Worm (Caenorhabditis elegans) whole organism, L2 larva: ENCODE data around the gene ZK6.6.

ENCODE experiments used
- C34F6.9 ChIP-seq: fragments of 150-350 bp; optimal IDR thresholded peaks from 2 replicates; lab custom pipeline; 2014; ENCODE audit warnings: missing biosample characterization, missing genetic modification characterization
- F13H6.1 ChIP-seq: sonication (generic microtip); optimal IDR thresholded peaks from 2 replicates; lab custom pipeline; 2016; ENCODE audit warnings: missing genetic modification characterization, missing compliant biosample characterization
- R02D3.7 ChIP-seq: fragments of 150-350 bp; optimal IDR thresholded peaks from 2 replicates; lab custom pipeline; 2014; ENCODE audit warnings: missing biosample characterization, missing genetic modification characterization
- alr-1 ChIP-seq: fragments of 150-350 bp; optimal IDR thresholded peaks from 2 replicates; lab custom pipeline; 2014; ENCODE audit warnings: missing biosample characterization, missing genetic modification characterization
- aly-2 ChIP-seq: fragments of 150-350 bp; optimal IDR thresholded peaks from 2 replicates; lab custom pipeline; 2014; ENCODE audit warnings: missing biosample characterization, missing genetic modification characterization
- blmp-1 ChIP-seq: sonication (generic microtip); optimal IDR thresholded peaks from 2 replicates; lab custom pipeline; 2017; ENCODE audit warnings: missing genetic modification characterization, mild to moderate bottlenecking, missing compliant biosample characterization, antibody characterized with exemption, moderate library complexity; ENCODE audit not compliant: insufficient read depth
- ceh-16 ChIP-seq: fragments of 150-350 bp; optimal IDR thresholded peaks from 2 replicates; lab custom pipeline; 2014; ENCODE audit warnings: missing biosample characterization, missing genetic modification characterization
- egl-27 ChIP-seq: sonication (generic microtip); optimal IDR thresholded peaks from 3 replicates; lab custom pipeline; 2017; ENCODE audit warnings: missing biosample characterization, missing genetic modification reagents, missing genetic modification characterization
- elt-3 ChIP-seq: sonication (generic microtip); optimal IDR thresholded peaks from 2 replicates; lab custom pipeline; 2017; ENCODE audit warnings: missing biosample characterization, missing genetic modification characterization
- fos-1 ChIP-seq: fragments of 150-350 bp; optimal IDR thresholded peaks from 2 replicates; lab custom pipeline; 2014; ENCODE audit warnings: missing biosample characterization, missing genetic modification characterization
- gmeb-1 ChIP-seq: fragments of 150-350 bp; optimal IDR thresholded peaks from 2 replicates; lab custom pipeline; 2014; ENCODE audit warnings: missing biosample characterization, missing genetic modification characterization
- lin-39 ChIP-seq: fragments of 150-350 bp; optimal IDR thresholded peaks from 2 replicates; lab custom pipeline; 2014; ENCODE audit warnings: missing biosample characterization, missing genetic modification reagents, missing genetic modification characterization
- mab-5 ChIP-seq: fragments of 150-350 bp; optimal IDR thresholded peaks from 2 replicates; lab custom pipeline; 2014; ENCODE audit warnings: missing biosample characterization, missing genetic modification characterization
- mbf-1 ChIP-seq: sonication (generic microtip); optimal IDR thresholded peaks from 2 replicates; lab custom pipeline; 2017; ENCODE audit warnings: missing biosample characterization, missing genetic modification characterization
- mdl-1 ChIP-seq, 2 experiments: fragments of 150-350 bp in 1 of 2; sonication (generic microtip) in 1 of 2; optimal IDR thresholded peaks; 2 replicates each; lab custom pipeline; 2017; ENCODE audit warnings: missing biosample characterization in 2 of 2, missing genetic modification characterization in 2 of 2
- nhr-10 ChIP-seq: sonication (generic microtip); optimal IDR thresholded peaks from 2 replicates; lab custom pipeline; 2017; ENCODE audit warnings: missing biosample characterization, missing genetic modification characterization
- nhr-11 ChIP-seq: fragments of 150-350 bp; optimal IDR thresholded peaks from 2 replicates; lab custom pipeline; 2014; ENCODE audit warnings: missing biosample characterization, missing genetic modification characterization
- nhr-12 ChIP-seq: fragments of 150-350 bp; optimal IDR thresholded peaks from 2 replicates; lab custom pipeline; 2014; ENCODE audit warnings: missing biosample characterization, missing genetic modification characterization
- nhr-129 ChIP-seq: fragments of 150-350 bp; optimal IDR thresholded peaks from 2 replicates; lab custom pipeline; 2014; ENCODE audit warnings: missing biosample characterization, missing genetic modification characterization
- nhr-21 ChIP-seq: fragments of 150-350 bp; optimal IDR thresholded peaks from 2 replicates; lab custom pipeline; 2014; ENCODE audit warnings: missing biosample characterization, missing genetic modification characterization
- nhr-237 ChIP-seq: fragments of 150-350 bp; optimal IDR thresholded peaks from 2 replicates; lab custom pipeline; 2014; ENCODE audit warnings: missing biosample characterization, missing genetic modification characterization
- nhr-25 ChIP-seq: fragments of 150-350 bp; sonication (generic microtip); optimal IDR thresholded peaks from 3 replicates; lab custom pipeline; 2014; ENCODE audit warnings: missing biosample characterization, missing genetic modification characterization
- nhr-6 ChIP-seq: fragments of 150-350 bp; optimal IDR thresholded peaks from 2 replicates; lab custom pipeline; 2014; ENCODE audit warnings: missing biosample characterization, missing genetic modification characterization
- nhr-77 ChIP-seq: fragments of 150-350 bp; optimal IDR thresholded peaks from 2 replicates; lab custom pipeline; 2014; ENCODE audit warnings: missing biosample characterization, missing genetic modification characterization
- skn-1 ChIP-seq: sonication (generic microtip); optimal IDR thresholded peaks from 2 replicates; lab custom pipeline; 2017; ENCODE audit warnings: missing biosample characterization, missing genetic modification characterization
- sma-3 ChIP-seq: sonication (generic microtip); optimal IDR thresholded peaks from 2 replicates; lab custom pipeline; 2016; ENCODE audit warnings: missing genetic modification reagents, missing genetic modification characterization, missing compliant biosample characterization
- sma-9 ChIP-seq, 2 experiments: fragments of 150-350 bp in 1 of 2; sonication (generic microtip) in 1 of 2; optimal IDR thresholded peaks; 2 replicates each; lab custom pipeline; 2014 to 2016; ENCODE audit warnings: missing genetic modification characterization in 2 of 2, mild to moderate bottlenecking in 1 of 2, missing biosample characterization in 1 of 2, missing compliant biosample characterization in 1 of 2, missing genetic modification reagents in 1 of 2, moderate library complexity in 1 of 2
- snpc-4 ChIP-seq: fragments of 150-350 bp; optimal IDR thresholded peaks from 2 replicates; lab custom pipeline; 2014; ENCODE audit warnings: missing biosample characterization, missing genetic modification characterization
- unc-39 ChIP-seq: fragments of 150-350 bp; optimal IDR thresholded peaks from 2 replicates; lab custom pipeline; 2014; ENCODE audit warnings: missing biosample characterization, missing genetic modification characterization
- unc-62 ChIP-seq: fragments of 150-350 bp; optimal IDR thresholded peaks from 2 replicates; lab custom pipeline; 2014; ENCODE audit warnings: missing biosample characterization, missing genetic modification reagents, missing genetic modification characterization
- ztf-4 ChIP-seq: fragments of 150-350 bp; optimal IDR thresholded peaks from 2 replicates; lab custom pipeline; 2014; ENCODE audit warnings: missing biosample characterization, missing genetic modification characterization

The ZK6.6 gene

ce11 chrV:404210-404669, 15.7 kb downstream of the ZK6.6 start, which contains the start of gene nhr-252:
Gene nhr-252 (plus strand): TSS chrV:404619.
- TF ChIP-seq sma-9 (GFP tag; optimal IDR thresholded peaks at IDR 0.05; lab: Kevin White, UChicago) (peak; percentile 35), sma-9 (tag; optimal IDR thresholded peaks at IDR 0.05; lab: Kevin White, UChicago) (no peak), gmeb-1 (tag; lab: Kevin White, UChicago) (no peak), lin-39 (no peak), egl-27 (tag; lab: Kevin White, UChicago) (no peak)

ce11 chrV:412820-413219, 24.3 kb downstream of the ZK6.6 start:
- TF ChIP-seq unc-62 (no peak), nhr-77 (tag; lab: Kevin White, UChicago) (no peak)

ce11 chrV:414630-415029, 26.1 kb downstream of the ZK6.6 start, which contains the start of gene dod-19:
Gene dod-19 (minus strand): TSS chrV:414759.
- peak; percentile 69 for TF ChIP-seq fos-1
- TF ChIP-seq nhr-11: no peak
- TF ChIP-seq sma-9 (GFP tag; optimal IDR thresholded peaks at IDR 0.05; lab: Kevin White, UChicago): peak; percentile 46
- TF ChIP-seq sma-9 (tag; optimal IDR thresholded peaks at IDR 0.05; lab: Kevin White, UChicago): no peak
- no peak for TF ChIP-seq mbf-1 (tag; lab: Kevin White, UChicago)
- TF ChIP-seq nhr-12 (tag; lab: Kevin White, UChicago): no peak
- TF ChIP-seq nhr-6 (tag; lab: Kevin White, UChicago): no peak

- TF ChIP-seq nhr-25 (tag; lab: Kevin White, UChicago) (no peak), fos-1 (peak; percentile 79)
Measured at ce11 chrV:415072-415471, 26.6 kb downstream of the ZK6.6 start.

- TF ChIP-seq nhr-129 (tag; lab: Kevin White, UChicago) (no peak), R02D3.7 (no peak), nhr-237 (no peak), fos-1 (peak; percentile 54), blmp-1 (no peak), aly-2 (tag; lab: Kevin White, UChicago) (no peak), C34F6.9 (tag; lab: Kevin White, UChicago) (no peak), ceh-16 (tag; lab: Kevin White, UChicago) (no peak), nhr-10 (tag; lab: Kevin White, UChicago) (no peak), elt-3 (tag; lab: Kevin White, UChicago) (no peak), nhr-6 (tag; lab: Kevin White, UChicago) (no peak), snpc-4 (tag; lab: Kevin White, UChicago) (no peak), nhr-77 (tag; lab: Kevin White, UChicago) (no peak), F13H6.1 (tag; lab: Kevin White, UChicago) (no peak), sma-9 (GFP tag; optimal IDR thresholded peaks at IDR 0.05; lab: Kevin White, UChicago) (peak; percentile 31), sma-9 (tag; optimal IDR thresholded peaks at IDR 0.05; lab: Kevin White, UChicago) (no peak), unc-39 (tag; lab: Kevin White, UChicago) (no peak), mdl-1 (tag; optimal IDR thresholded peaks at IDR 0.05; lab: Kevin White, UChicago) (no peak), mab-5 (tag; lab: Kevin White, UChicago) (no peak)
Measured at ce11 chrV:417656-418353, 29.3 kb downstream of the ZK6.6 start, which contains the start of gene irg-8. Gene irg-8 (minus strand): TSS chrV:417706.

- TF ChIP-seq skn-1 (tag; lab: Kevin White, UChicago) (no peak), ztf-4 (tag; lab: Kevin White, UChicago) (no peak), lin-39 (no peak), nhr-21 (tag; lab: Kevin White, UChicago) (no peak), nhr-11 (no peak), sma-3 (GFP tag; lab: Kevin White, UChicago) (no peak), alr-1 (tag; lab: Kevin White, UChicago) (no peak)
Measured at ce11 chrV:418432-418831, 29.9 kb downstream of the ZK6.6 start, which contains the start of gene Y39D8A.1. Gene Y39D8A.1 (plus strand): TSS chrV:418732.
